Fruit fly (Drosophila melanogaster): ENCODE data around the gene CG8188.
A peak's percentile ranks its signal among the peaks of the same experiment; 100 is the strongest.

Gene CG8188

dm6 chrX:17742592-17743364, 40.0 kb upstream of the CG8188 start (continued):
- TF ChIP-seq bcd (GFP tag; optimal IDR thresholded peaks at IDR 0.05) (peak; percentile 48), crol (GFP tag; IDR thresholded peaks at IDR 0.05) (peak; percentile 67), zen2 (GFP tag; IDR thresholded peaks at IDR 0.05; ENCODE audit: partially characterized antibody) (0 out of 3 replicates have a peak, but pooled peaks have one; percentile 11), cg (GFP tag; optimal IDR thresholded peaks at IDR 0.05) (peak; percentile 4), pb (GFP tag; optimal IDR thresholded peaks at IDR 0.05) (no peak), Tbp (GFP tag; optimal IDR thresholded peaks at IDR 0.05) (no peak), D (optimal IDR thresholded peaks at IDR 0.05) (no peak), D (GFP tag; optimal IDR thresholded peaks at IDR 0.05) (peak; percentile 35), CG18599 (GFP tag; optimal IDR thresholded peaks at IDR 0.05) (peak; percentile 31), insv (GFP tag; optimal IDR thresholded peaks at IDR 0.05) (no peak), sim (GFP tag; IDR thresholded peaks at IDR 0.05) (no peak), CG9437 (GFP tag; optimal IDR thresholded peaks at IDR 0.05) (peak; percentile 38), fru (optimal IDR thresholded peaks at IDR 0.05) (no peak), CG11456 (GFP tag; IDR thresholded peaks at IDR 0.05) (no peak), CG12659 (GFP tag; optimal IDR thresholded peaks at IDR 0.05) (peak; percentile 38), org-1 (GFP tag; optimal IDR thresholded peaks at IDR 0.05) (no peak), slp2 (GFP tag; optimal IDR thresholded peaks at IDR 0.05) (peak; percentile 28), ems (GFP tag; optimal IDR thresholded peaks at IDR 0.05) (peak; percentile 26), chm (GFP tag; IDR thresholded peaks at IDR 0.05) (no peak), CTCF (GFP tag; optimal IDR thresholded peaks at IDR 0.05) (peak; percentile 1), CG1792 (GFP tag; optimal IDR thresholded peaks at IDR 0.05) (no peak), CG4707 (GFP tag; optimal IDR thresholded peaks at IDR 0.05) (peak; percentile 53), HmgD (GFP tag; optimal IDR thresholded peaks at IDR 0.05) (no peak), CoRest (tag; optimal IDR thresholded peaks at IDR 0.05) (peak; percentile 50), nom (GFP tag; optimal IDR thresholded peaks at IDR 0.05) (peak; percentile 50), CG9727 (GFP tag; optimal IDR thresholded peaks at IDR 0.05) (peak; percentile 15), Meics (GFP tag; optimal IDR thresholded peaks at IDR 0.05) (peak; percentile 9), CG16779 (GFP tag; IDR thresholded peaks at IDR 0.05) (no peak), bab2 (GFP tag; optimal IDR thresholded peaks at IDR 0.05) (peak; percentile 43), CG14014 (GFP tag; IDR thresholded peaks at IDR 0.05) (no peak), twi (tag; optimal IDR thresholded peaks at IDR 0.05) (peak; percentile 72), bsh (GFP tag; optimal IDR thresholded peaks at IDR 0.05) (peak; percentile 45 to 55), CG2712 (tag; optimal IDR thresholded peaks at IDR 0.05) (peak; percentile 45), CG6654 (GFP tag; optimal IDR thresholded peaks at IDR 0.05) (peak; percentile 5), ase (GFP tag; IDR thresholded peaks at IDR 0.05) (no peak), fd96Cb (tag; optimal IDR thresholded peaks at IDR 0.05) (peak; percentile 67), Eip74EF (GFP tag; optimal IDR thresholded peaks at IDR 0.05) (peak in 1 of 2 experiments; percentile 17), CG17802 (tag; optimal IDR thresholded peaks at IDR 0.05) (peak; percentile 19), gcm (GFP tag; optimal IDR thresholded peaks at IDR 0.05) (peak; percentile 14), CG16863 (GFP tag; optimal IDR thresholded peaks at IDR 0.05) (peak; percentile 26), tgo (GFP tag; IDR thresholded peaks at IDR 0.05) (peak; percentile 19; the same call in 1 of the 3 replicates), Atf3 (GFP tag; optimal IDR thresholded peaks at IDR 0.05) (no peak), dmrt99B (tag; optimal IDR thresholded peaks at IDR 0.05) (peak; percentile 67), Oli (tag; optimal IDR thresholded peaks at IDR 0.05) (peak; percentile 57), az2 (GFP tag; optimal IDR thresholded peaks at IDR 0.05) (peak; percentile 43), gce (GFP tag; IDR thresholded peaks at IDR 0.05) (0 out of 3 replicates have a peak, but pooled peaks have one; percentile 30), Lpt (GFP tag; optimal IDR thresholded peaks at IDR 0.05) (no peak), Opbp (GFP tag; IDR thresholded peaks at IDR 0.05; ENCODE audit: partially characterized antibody) (0 out of 3 replicates have a peak, but pooled peaks have one; percentile 38), CG1233 (GFP tag; optimal IDR thresholded peaks at IDR 0.05) (peak; percentile 31), Vsx1 (GFP tag; optimal IDR thresholded peaks at IDR 0.05) (no peak)
